Fruit fly (Drosophila melanogaster) whole organism, larva: ENCODE data around the gene wat.

Source experiments
- noc ChIP-seq: fragments of 200-800 bp; sonication (Bioruptor generic); optimal IDR thresholded peaks from 3 replicates; lab custom pipeline; 2019; ENCODE audit warnings: missing biosample characterization, mild to moderate bottlenecking, missing genetic modification characterization, moderate library complexity

Gene wat

DNA sequence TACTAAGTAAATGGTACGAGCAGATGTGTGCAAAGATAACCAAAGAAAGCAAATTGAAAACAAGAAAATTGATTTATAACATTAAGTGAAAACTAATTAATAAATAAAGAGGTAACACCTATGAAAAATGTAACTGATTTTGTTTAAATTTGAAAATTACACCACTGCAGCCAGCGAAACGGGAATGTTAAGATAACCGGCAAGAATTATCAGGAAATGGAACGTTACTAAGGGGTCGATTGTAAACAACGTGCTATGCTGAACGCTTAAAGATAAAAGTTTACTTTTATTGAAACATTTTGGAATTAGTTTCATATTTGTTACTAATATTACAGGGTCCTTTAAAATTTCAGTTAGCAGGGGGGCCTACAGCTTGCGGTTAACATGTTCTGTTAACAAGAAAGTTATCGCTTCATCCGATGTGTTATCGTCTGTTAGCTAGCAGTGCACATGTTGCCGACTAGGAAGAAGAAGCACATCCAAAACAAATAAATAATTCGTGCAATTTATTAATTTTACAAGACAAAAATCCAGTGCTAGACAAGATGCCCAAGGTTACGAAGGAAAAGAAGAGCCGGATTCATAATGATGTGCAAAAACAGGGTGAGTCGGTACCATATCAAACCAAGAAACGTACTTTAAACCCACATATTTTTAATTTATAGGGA, 29.0 kb upstream of the wat start, which contains the start of gene CG11837:
Gene CG11837 (plus strand): TSS at position 439 of the 668 bp plus-strand sequence.
- TF ChIP-seq noc, result no peak

- no peak for TF ChIP-seq noc
Observed at dm6 chr3R:29040526-29041195, 20.5 kb upstream of the wat start.

dm6 chr3R:29039704-29040430, 19.7 kb upstream of the wat start:
- no peak for TF ChIP-seq noc

DNA sequence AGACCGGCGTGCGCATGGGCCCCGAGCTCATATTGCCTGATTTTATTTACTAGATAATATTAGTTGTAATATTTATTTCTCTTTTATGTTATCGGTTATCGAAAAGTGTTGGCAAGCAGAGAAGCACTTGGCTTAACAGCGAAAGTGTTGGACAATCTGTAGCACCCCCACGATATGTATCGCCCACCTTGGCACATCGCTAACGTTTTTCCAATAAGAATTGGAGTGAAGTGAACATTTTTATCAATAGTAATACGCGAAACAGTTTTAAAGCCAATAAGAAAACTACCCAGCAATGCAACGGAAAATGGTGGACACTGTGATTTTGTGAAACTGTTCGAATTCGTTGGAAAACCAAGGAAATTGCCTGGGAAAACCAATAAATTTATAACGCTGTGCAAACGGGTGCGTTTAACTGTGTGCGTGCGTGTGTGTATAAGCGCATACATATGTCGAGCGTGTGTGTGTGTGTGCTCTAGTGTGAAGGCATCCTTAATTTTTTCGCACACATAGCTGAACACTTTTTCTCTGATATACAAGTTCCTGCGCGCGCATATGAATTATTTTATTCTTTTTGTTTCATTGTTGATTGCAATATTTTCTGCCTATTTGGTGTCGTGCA, 18.9 kb upstream of the wat start, which contains the start of the genes Slu7 and Pkc98E:
Gene Slu7 (minus strand): TSS at position 112 of the 622 bp plus-strand sequence.
Gene Pkc98E (plus strand): TSS at position 197 of the 622 bp plus-strand sequence.
- peak; percentile 43 for TF ChIP-seq noc

DNA sequence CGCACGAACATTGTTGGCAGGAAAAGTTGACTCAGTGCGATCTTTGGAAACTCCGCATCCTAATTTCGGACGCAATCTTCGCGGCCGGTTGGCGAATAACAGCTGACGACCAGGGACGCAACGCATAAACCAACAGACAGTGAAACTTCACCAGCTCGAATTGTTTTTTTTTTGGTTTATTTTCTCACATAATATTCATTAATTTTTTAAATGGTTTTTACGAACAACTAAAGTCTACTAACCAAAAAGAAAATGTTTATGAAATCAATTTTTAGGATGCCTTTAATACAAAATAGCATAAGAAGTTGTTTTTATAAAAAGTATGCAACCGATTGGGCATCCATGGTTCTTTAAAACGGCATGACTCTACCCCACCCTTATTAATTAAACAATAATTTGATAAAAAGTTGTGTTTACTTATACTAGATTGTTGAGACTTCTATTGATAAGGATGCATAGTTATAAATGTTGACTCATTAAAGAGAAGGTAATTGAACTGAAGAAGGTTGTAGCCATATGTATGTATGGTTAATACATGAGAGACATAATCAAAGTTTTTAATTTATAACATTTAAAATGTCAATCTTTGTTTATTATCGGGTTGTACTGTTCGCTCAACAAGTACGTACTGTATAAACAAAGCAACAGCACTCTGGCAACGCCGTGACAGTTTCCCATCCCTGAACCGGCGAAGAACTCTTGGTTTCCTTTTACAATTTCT, 13.9 kb upstream of the wat start, which contains the start of the genes beta4GalNAcTB and Cpsf100:
Gene beta4GalNAcTB (minus strand): TSS at position 100 of the 721 bp plus-strand sequence.
Gene Cpsf100 (plus strand): TSS at position 665 of the 721 bp plus-strand sequence.
- peak; percentile 78 for TF ChIP-seq noc

- TF ChIP-seq noc, result no peak
Observed at dm6 chr3R:29032542-29032941, 12.3 kb upstream of the wat start, which contains the start of gene Ssl2. Ssl2 (minus strand) TSS chr3R:29032642.

DNA sequence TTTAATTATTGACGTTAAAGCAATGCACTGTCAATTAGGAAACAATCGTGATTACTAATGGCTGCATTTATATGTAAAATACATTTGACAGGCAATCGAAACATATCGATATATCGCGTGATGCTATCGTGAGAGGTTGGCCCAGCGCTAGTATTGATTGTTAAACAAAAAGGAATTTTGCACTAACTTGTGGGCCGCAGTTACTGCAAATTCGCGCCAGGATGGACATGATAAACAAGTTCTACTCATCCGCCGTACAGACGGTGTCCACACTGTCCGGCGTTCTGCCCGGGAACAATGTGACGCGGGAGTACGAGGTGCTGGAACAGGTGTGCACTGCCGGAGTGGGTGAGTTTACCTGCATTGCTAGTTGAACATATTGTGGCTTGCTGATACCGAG, 6.9 kb upstream of the wat start, which contains the start of the genes eIF4E6 and CG1951:
Gene eIF4E6 (minus strand): TSS at position 53 of the 400 bp plus-strand sequence.
Gene CG1951 (plus strand): TSS at position 115 of the 400 bp plus-strand sequence.
- no peak for TF ChIP-seq noc

dm6 chr3R:29024671-29025070, 4.5 kb upstream of the wat start, which contains the start of gene CG14518:
CG14518 (plus strand) TSS chr3R:29024971.
- no peak for TF ChIP-seq noc

- TF ChIP-seq noc, result no peak
Observed at dm6 chr3R:29011144-29011543, 9.1 kb downstream of the wat start.

dm6 chr3R:29005622-29006018, 14.6 kb downstream of the wat start:
- TF ChIP-seq noc, result no peak

dm6 chr3R:29004884-29005621, 15.2 kb downstream of the wat start:
- TF ChIP-seq noc, result no peak

DNA sequence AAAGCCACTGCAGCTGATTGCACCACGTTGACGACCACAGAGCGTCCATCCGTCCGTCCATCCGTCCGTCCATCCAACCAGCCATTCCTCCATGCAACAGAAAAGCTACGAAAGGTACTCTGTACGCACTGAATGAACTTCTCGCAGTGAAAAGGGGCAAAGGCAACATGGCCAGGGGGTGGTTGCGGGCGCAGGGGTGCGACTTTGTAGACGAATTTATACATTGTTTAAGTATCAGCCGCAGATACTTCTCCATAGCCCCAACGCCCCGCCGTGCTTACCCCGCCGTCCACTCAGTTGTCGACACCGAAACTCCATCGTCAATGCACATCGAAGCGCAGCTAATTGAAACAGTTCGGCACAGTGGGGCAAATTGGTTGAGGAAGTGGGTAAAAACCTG, 20.2 kb downstream of the wat start:
- no peak for TF ChIP-seq noc

dm6 chr3R:28998999-28999398, 21.2 kb downstream of the wat start:
- no peak for TF ChIP-seq noc

dm6 chr3R:28990695-28991094, 29.5 kb downstream of the wat start:
- no peak for TF ChIP-seq noc

- TF ChIP-seq noc, result no peak
Observed at dm6 chr3R:28989388-28989787, 30.8 kb downstream of the wat start.
